Worm (Caenorhabditis elegans) whole organism, L4/young adult: ENCODE measurements around the gene F17E9.15.

Source experiments
- W03F9.2 ChIP-seq: fragments of 150-350 bp; optimal IDR thresholded peaks from 2 replicates; lab custom pipeline; 2014; ENCODE audit warnings: missing biosample characterization, missing genetic modification characterization
- dao-5 ChIP-seq: sonication (generic microtip); optimal IDR thresholded peaks from 2 replicates; lab custom pipeline; 2016; ENCODE audit warnings: missing genotype, missing genetic modification characterization, moderate library complexity, missing compliant biosample characterization
- him-1 ChIP-seq: sonication (generic microtip); optimal IDR thresholded peaks from 2 replicates; lab custom pipeline; 2016; ENCODE audit warnings: missing genotype, missing genetic modification reagents, missing genetic modification characterization, missing compliant biosample characterization

F17E9.15 gene

DNA sequence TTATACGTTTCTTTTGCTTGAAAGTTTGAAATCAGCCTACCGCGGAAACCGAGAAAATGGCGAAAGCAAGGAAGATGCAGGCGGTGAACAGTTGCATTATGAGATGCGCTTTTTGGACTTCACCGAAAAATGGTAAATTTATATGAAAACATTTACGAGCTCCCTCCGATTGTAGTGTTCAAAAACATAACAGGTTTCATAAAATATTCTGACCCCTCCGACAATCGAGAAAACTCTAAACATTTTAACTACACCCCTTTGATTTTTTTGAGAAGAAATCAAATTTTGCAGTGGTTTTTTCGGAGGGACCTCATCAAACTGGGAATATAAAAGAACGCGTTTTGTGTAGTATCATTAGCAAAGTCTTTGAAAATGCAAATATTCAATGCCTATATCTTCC, at the start of gene F17E9.15, which contains the start of gene F17E9.18:
F17E9.15 (plus strand) TSS at position 368 of the 400 bp plus-strand sequence.
F17E9.18 (minus strand) TSS at position 101 of the 400 bp plus-strand sequence.
- TF ChIP-seq W03F9.2 (tag; lab: Kevin White, UChicago) (no peak), dao-5 (no peak), him-1 (tag; lab: Kevin White, UChicago) (no peak)

DNA sequence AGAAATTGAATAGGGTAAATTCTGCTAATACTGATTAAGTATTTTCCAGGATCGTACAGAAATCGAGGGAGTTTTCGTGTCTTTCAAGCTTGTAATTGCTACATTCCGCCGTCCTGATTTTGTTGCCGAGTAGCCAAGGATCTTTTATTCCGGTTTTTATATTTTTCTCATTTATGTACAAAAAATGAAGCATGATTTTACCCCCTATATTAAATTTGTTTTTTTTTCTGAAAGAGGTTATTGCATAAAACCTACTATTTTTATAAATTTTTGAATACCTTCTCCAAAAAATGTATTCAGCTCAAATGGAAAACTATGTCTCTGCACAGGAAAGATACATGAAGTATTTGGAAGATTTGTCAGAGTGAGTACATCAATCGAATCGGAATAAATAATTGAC, 47.6 kb upstream of the F17E9.15 start, which contains the start of gene F35H10.6:
F35H10.6 (plus strand) TSS at position 301 of the 400 bp plus-strand sequence.
- TF ChIP-seq W03F9.2 (tag; lab: Kevin White, UChicago), result no peak
- TF ChIP-seq him-1 (tag; lab: Kevin White, UChicago), result no peak
- no peak for TF ChIP-seq dao-5

DNA sequence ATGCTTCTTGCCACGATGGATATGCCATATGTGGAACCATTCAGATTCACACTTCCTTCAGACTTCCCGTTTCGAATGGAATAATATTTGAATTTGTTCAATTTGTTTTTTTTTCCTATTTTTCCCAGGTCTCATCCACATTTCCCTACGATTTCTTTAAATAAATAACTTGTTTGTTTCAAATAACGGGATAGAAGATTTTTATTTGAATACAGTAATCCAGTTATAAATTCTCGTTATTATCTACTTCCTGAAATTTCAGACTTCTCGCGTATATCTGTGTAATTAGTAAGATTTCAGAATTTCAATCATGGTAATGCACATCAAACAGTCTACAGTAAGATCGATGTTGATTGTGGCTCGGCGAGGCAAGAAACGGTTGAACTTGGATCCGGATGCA, 46.8 kb upstream of the F17E9.15 start, which contains the start of gene F35H10.5:
F35H10.5 (plus strand) TSS at position 301 of the 400 bp plus-strand sequence.
- TF ChIP-seq W03F9.2 (tag; lab: Kevin White, UChicago), result no peak
- TF ChIP-seq dao-5, result no peak
- no peak for TF ChIP-seq him-1 (tag; lab: Kevin White, UChicago)

DNA sequence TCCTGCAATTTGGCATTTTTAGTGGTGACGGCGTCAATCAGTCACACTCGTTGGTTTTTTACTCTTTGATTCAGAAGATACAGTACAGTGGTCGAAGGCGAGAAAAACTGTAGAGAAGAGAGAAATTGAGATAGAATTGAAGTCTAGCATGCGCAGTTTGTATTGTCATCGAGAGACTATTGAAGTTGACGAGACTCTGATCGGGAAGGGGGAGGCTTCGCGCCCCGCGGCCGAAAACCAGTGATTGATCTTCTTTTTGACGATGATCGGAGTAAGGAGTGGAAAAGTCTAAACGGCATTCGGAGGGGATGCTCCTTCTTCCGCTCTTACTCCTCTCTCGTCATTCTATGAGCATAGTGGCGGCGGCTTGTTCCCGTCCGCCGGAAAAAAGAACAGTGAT, 45.3 kb upstream of the F17E9.15 start:
- TF ChIP-seq dao-5 (no peak), him-1 (tag; lab: Kevin White, UChicago) (no peak), W03F9.2 (tag; lab: Kevin White, UChicago) (no peak)

DNA sequence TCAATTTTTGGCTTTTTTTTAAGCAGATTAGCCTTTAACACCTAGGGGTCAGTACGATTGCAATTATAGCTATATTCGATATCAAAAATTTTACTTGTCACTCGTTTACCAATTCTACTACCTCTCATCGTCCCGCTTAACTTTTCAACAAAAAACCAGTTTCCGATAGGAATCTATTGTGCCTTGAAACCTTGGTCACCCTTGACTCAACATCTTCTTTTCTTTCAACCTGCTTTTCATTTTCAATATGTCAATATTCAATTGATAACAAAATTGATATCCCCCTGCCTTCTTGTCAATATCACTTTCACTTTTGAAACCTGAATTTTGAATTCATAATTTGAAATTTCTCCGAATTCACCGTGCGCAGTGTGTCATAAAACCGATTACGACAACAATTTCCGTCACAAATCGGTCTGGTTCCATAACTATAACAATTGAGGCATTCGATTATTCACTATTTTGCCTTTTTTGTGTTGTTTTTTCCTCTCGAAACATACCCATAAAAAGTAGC, 44.5 kb upstream of the F17E9.15 start:
- TF ChIP-seq dao-5 (no peak), W03F9.2 (tag; lab: Kevin White, UChicago) (no peak), him-1 (tag; lab: Kevin White, UChicago) (no peak)

DNA sequence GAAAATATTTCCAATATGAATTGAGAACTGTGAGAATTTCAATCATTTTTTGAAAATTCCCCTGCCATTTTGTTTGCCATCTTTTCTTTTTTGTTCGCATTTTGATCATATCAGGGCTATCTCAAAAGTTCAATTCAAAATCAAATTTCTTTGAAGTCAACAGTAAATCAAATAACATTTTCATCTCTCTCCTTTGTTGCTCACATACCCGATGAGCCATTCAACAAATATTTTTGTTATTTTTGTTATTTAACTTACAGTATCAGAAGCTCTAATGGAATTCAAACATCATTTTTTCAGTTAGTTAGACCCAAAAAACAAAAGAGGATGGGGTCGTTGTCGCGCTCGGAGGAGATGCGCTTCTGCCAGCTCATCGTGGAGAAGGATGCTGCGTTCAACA, 43.5 kb upstream of the F17E9.15 start, which contains the start of gene vha-5:
vha-5 (plus strand) TSS at position 301 of the 400 bp plus-strand sequence.
- TF ChIP-seq him-1 (tag; lab: Kevin White, UChicago), result no peak
- no peak for TF ChIP-seq W03F9.2 (tag; lab: Kevin White, UChicago)
- TF ChIP-seq dao-5, result no peak

DNA sequence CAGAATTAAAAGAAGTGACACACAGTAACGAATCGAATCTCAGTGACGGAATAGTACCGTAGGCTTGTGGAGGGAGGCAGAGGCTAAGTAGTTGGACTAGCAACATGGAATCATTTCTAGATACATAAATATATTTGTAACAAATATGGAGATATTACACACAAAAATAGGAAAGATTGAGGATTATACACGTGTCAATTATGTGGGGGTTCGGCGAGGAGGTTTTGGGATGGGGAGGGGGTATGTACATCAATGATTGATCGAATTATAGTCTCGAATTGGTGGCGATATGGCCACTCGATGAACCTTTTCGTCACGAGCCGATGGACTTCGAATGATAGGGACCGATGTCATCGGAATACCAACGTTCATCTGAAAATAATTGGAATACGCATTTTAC, 39.8 kb upstream of the F17E9.15 start:
- TF ChIP-seq dao-5 (no peak), him-1 (tag; lab: Kevin White, UChicago) (no peak), W03F9.2 (tag; lab: Kevin White, UChicago) (no peak)

DNA sequence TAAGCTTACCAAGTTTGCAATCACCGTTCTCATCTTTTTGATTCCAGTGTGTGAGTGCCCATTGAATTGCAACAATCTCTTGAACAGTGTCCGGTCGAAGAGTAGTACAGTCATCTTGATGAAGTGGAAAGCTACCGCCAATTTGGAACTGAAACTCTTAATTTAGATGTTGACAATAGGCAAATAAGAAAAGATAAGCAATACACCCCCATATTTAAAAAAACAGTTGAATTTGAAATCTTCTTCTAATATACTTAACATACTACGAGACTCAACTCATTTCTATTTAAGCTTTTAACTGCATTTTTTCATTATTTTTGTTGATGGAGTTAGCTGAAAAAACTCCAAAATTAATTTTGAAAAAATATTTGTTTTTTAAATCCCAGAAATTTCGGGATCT, 35.1 kb upstream of the F17E9.15 start:
- TF ChIP-seq dao-5 (no peak), W03F9.2 (tag; lab: Kevin White, UChicago) (no peak)

DNA sequence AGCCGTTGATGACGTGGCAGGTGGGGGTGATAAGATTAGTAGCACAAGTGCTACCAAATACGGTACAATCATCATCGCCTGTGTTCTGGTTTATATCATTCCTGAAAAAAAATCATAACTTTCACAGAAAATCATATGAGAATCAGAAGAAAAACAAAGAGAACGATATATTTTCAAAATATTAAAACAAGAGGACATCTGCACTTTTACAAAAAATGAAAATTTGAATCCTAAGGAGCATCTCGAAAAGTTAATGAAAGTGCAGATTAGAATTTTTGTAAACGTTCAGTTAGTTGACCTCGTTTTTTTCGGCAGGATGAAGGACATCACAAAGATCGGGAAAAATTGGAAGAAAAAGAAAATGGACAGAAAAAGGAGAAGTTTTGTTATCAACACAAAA, 34.4 kb upstream of the F17E9.15 start, which contains the start of gene F35H10.10:
F35H10.10 (minus strand) TSS at position 101 of the 400 bp plus-strand sequence.
- TF ChIP-seq him-1 (tag; lab: Kevin White, UChicago) (no peak), W03F9.2 (tag; lab: Kevin White, UChicago) (no peak), dao-5 (no peak)

DNA sequence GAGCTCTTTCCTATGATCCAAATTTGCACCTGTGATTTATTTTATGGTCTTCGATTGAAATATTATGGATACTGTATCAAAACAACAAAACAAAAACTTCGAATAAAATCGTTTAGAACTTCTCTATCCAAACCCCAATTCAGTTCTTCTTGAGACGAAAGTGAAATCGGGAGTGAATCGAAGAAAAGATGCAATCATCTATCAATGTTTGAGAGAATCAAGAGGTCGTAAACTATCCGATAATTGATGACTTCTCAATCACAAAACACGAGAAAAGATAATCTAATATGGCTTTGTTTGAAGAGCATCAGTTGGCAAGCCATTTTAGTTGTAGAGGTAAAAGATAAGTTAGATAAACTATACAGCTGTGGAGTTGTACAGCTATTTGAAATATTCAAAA, 29.4 kb upstream of the F17E9.15 start:
- no peak for TF ChIP-seq him-1 (tag; lab: Kevin White, UChicago)
- TF ChIP-seq W03F9.2 (tag; lab: Kevin White, UChicago), result no peak
- TF ChIP-seq dao-5, result no peak

DNA sequence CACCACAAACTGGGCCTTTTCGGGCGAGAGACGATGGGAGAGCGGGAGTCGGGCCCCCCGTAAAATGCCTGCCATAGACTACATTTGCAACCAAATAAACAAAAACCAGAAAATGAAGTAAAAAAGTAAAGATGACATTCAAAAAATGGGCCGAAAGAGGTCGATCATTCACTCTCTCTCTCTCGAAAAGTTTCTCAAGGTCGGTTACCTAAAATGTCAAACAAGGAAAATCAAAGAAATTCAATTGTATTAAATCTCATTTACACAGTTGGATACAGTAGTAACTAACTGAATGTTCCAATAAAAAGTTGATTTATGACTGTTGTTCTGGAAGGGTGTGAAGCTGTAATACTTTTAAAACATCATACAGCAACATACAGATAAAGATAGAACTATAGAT, 28.4 kb upstream of the F17E9.15 start:
- TF ChIP-seq dao-5, result no peak
- TF ChIP-seq W03F9.2 (tag; lab: Kevin White, UChicago), result no peak
- no peak for TF ChIP-seq him-1 (tag; lab: Kevin White, UChicago)

DNA sequence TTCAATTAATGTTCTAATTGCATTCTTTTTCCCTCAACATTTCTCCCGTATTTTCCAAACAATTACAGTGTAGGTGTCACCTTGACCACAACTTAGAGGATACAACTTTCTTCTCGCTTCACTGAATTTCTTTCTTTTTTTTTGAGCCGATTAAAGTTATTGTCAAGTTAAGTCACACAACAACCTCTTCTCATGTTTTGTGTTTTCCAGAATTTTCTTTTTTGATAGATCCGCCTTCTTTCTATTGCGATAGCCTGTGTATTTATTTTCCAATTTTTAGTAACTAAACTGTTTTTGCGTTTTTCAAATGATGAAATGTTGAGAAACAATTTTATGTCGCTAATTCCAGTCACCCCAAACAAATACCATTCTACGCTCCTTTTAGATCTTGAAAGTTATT, 21.6 kb upstream of the F17E9.15 start, which contains the start of gene F35H10.3:
F35H10.3 (plus strand) TSS at position 301 of the 400 bp plus-strand sequence.
- no peak for TF ChIP-seq W03F9.2 (tag; lab: Kevin White, UChicago)
- no peak for TF ChIP-seq him-1 (tag; lab: Kevin White, UChicago)
- TF ChIP-seq dao-5, result no peak

DNA sequence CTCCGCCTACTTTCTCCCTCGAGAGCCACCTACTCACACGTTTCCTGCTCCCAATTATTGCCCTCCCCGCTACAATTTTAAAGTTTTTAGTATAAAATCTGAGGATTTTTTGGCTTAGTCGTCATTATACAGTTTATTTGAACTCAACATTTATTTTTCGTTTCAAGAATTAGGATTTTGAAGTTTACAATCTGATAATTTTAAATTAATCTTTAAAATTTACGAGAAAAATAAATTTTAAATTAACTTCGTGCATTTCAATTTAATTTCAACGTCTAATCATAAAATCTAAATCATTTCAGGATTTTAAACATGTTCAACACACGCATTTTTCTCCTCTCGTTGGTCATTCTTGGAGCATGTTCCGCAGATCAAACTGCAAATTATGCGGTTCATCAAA, 18.3 kb upstream of the F17E9.15 start, which contains the start of gene F35H10.2:
F35H10.2 (plus strand) TSS at position 301 of the 400 bp plus-strand sequence.
- TF ChIP-seq W03F9.2 (tag; lab: Kevin White, UChicago) (no peak), dao-5 (no peak)

DNA sequence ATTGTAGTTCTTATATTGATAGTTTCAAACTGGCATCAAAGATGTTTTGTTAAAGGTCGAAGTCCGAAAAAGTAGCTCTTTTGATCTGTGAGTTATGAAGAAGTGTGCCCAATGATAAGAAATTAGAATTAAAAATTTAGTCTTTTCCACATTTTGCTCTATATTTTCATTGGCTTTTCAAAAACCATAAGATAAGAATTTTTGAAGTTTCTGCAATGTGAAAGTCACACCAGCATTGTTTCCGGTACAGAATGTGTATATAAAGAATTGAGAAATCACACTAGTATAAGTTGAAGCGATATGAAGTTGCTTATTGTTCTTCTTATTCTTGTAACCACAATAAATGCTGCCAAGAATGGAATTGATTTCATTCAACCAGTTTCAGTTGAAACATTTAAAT, 14.7 kb upstream of the F17E9.15 start, which contains the start of gene lys-10:
lys-10 (plus strand) TSS at position 301 of the 400 bp plus-strand sequence.
- no peak for TF ChIP-seq him-1 (tag; lab: Kevin White, UChicago)
- TF ChIP-seq dao-5, result no peak
- no peak for TF ChIP-seq W03F9.2 (tag; lab: Kevin White, UChicago)

DNA sequence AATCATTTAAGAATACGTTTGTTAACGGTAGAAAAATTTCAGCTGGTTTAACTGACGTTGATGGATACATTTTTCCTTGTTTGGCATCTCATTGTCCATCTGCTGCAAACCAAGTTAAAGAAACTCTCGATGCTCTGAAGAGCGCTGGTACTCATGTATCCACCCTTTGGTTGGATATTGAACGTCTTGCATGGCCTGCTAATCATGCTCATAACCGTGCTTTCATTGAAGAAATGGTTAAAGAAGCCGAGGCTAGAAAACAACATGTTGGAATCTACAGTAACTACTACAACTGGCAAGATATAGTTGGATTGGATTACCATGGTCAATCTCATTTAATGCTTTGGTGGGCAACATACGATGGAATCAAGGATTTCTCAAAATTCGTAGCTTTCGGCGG, 14.2 kb upstream of the F17E9.15 start:
- TF ChIP-seq W03F9.2 (tag; lab: Kevin White, UChicago) (no peak), him-1 (tag; lab: Kevin White, UChicago) (no peak), dao-5 (no peak)
